Fruit fly (Drosophila melanogaster): ENCODE measurements around the gene APC4.

- TF ChIP-seq CG13204 (GFP tag; optimal IDR thresholded peaks at IDR 0.05), result no peak
- TF ChIP-seq Pif1B (GFP tag; optimal IDR thresholded peaks at IDR 0.05), result no peak
- no peak for TF ChIP-seq CG32121 (GFP tag; IDR thresholded peaks at IDR 0.05)
- TF ChIP-seq rn (GFP tag; IDR thresholded peaks at IDR 0.05), result no peak
- peak; percentile 10 for TF ChIP-seq CG14655 (GFP tag; optimal IDR thresholded peaks at IDR 0.05)
Measured at dm6 chrX:9127264-9128011, 44.7 kb downstream of the APC4 start.
